Fruit fly (Drosophila melanogaster) whole organism: Measurements from ENCODE around the gene ATPsynbeta.

Source experiments
- CG8478 ChIP-seq: fragments of >200 bp; optimal IDR thresholded peaks from 2 replicates; lab custom pipeline; 2018; ENCODE audit warnings: inconsistent platforms
- EcR ChIP-seq, 2 experiments: fragments of >200 bp; optimal IDR thresholded peaks; 2 replicates each; lab custom pipeline; 2017; ENCODE audit warnings: missing biosample characterization in 2 of 2, missing genetic modification characterization in 2 of 2, missing genetic modification reagents in 2 of 2
- psq ChIP-seq: fragments of >200 bp; optimal IDR thresholded peaks from 2 replicates; lab custom pipeline; 2017
- usp ChIP-seq: fragments of >200 bp; optimal IDR thresholded peaks from 2 replicates; lab custom pipeline; 2017; ENCODE audit warnings: missing biosample characterization, missing genetic modification characterization, mixed read lengths

dm6 chr4:995958-996357, 35.3 kb upstream of the ATPsynbeta start:
- TF ChIP-seq EcR (GFP tag; optimal IDR thresholded peaks at IDR 0.05; lab: Kevin White, UChicago): no peak
- no peak for TF ChIP-seq usp
- TF ChIP-seq psq (lab: Kevin White, UChicago): no peak
- TF ChIP-seq CG8478: no peak
